Worm (Caenorhabditis elegans): ENCODE data around the gene C13B9.2.

C13B9.2 gene

ce11 chrIII:6608101-6608672 lies 11.9 kb upstream of the C13B9.2 start, which contains the start of the genes mdh-2 and F20H11.4 (continued):
- no peak for TF ChIP-seq athp-1 (tag; optimal IDR thresholded peaks at IDR 0.05)
- no peak for TF ChIP-seq sptf-2 (GFP tag; optimal IDR thresholded peaks at IDR 0.05)
- peak; percentile 44; the same call in 1 of the 2 replicates for TF ChIP-seq ceh-91 (GFP tag; IDR thresholded peaks at IDR 0.05)
- no peak for TF ChIP-seq F39B2.1 (GFP tag; IDR thresholded peaks at IDR 0.05)
- no peak for TF ChIP-seq Y56A3A.18 (GFP tag; IDR thresholded peaks at IDR 0.05)
- TF ChIP-seq let-526 (GFP tag; IDR thresholded peaks at IDR 0.05) = no peak
- peak; percentile 98 for TF ChIP-seq lin-54 (GFP tag; optimal IDR thresholded peaks at IDR 0.05)
- TF ChIP-seq T07F8.4 (tag; optimal IDR thresholded peaks at IDR 0.05) = no peak
- peak; percentile 16 for TF ChIP-seq xnd-1 (tag; optimal IDR thresholded peaks at IDR 0.05)
- TF ChIP-seq attf-3 (GFP tag; conservative IDR thresholded peaks at IDR 0.05) = no peak
- no peak for TF ChIP-seq C06A6.2 (GFP tag; conservative IDR thresholded peaks at IDR 0.05)
- no peak for TF ChIP-seq aptf-3 (GFP tag; IDR thresholded peaks at IDR 0.05)
- TF ChIP-seq hsf-1 (GFP tag; IDR thresholded peaks at IDR 0.05) = no peak
- no peak for TF ChIP-seq ekl-4 (GFP tag; IDR thresholded peaks at IDR 0.05)
- TF ChIP-seq repo-1 (tag; optimal IDR thresholded peaks at IDR 0.05) = no peak
- TF ChIP-seq nhr-90 (tag; optimal IDR thresholded peaks at IDR 0.05) = no peak
- TF ChIP-seq rec-8 (tag; optimal IDR thresholded peaks at IDR 0.05) = no peak
- peak; percentile 92 for TF ChIP-seq F33H1.4 (GFP tag; IDR thresholded peaks at IDR 0.05)
- no peak for TF ChIP-seq B0336.3 (GFP tag; IDR thresholded peaks at IDR 0.05)
- peak; percentile 54 for TF ChIP-seq tbp1 (GFP tag; optimal IDR thresholded peaks at IDR 0.05)
- no peak for TF ChIP-seq snpc-1.1 (tag; optimal IDR thresholded peaks at IDR 0.05; ENCODE audit: insufficient read depth)
- TF ChIP-seq die-1 (tag; optimal IDR thresholded peaks at IDR 0.05) = no peak
- no peak for TF ChIP-seq K12H6.12 (tag; optimal IDR thresholded peaks at IDR 0.05)
- TF ChIP-seq ztf-25 (GFP tag; IDR thresholded peaks at IDR 0.05) = no peak
- TF ChIP-seq rpc-1 (optimal IDR thresholded peaks at IDR 0.05) = no peak
- no peak for TF ChIP-seq rpc-1 (tag; optimal IDR thresholded peaks at IDR 0.05)
- no peak for TF ChIP-seq ztf-26 (tag; optimal IDR thresholded peaks at IDR 0.05)
- TF ChIP-seq mes-4 (tag; optimal IDR thresholded peaks at IDR 0.05) = no peak
- no peak for TF ChIP-seq gei-17 (GFP tag; optimal IDR thresholded peaks at IDR 0.05)
- no peak for TF ChIP-seq unc-62 (GFP tag; optimal IDR thresholded peaks at IDR 0.05)
- no peak for TF ChIP-seq ceh-58 (GFP tag; IDR thresholded peaks at IDR 0.05)
- TF ChIP-seq T26A5.8 (tag; optimal IDR thresholded peaks at IDR 0.05) = no peak
- TF ChIP-seq cebp-2 (GFP tag; IDR thresholded peaks at IDR 0.05) = no peak
- TF ChIP-seq K11D2.4 (GFP tag; IDR thresholded peaks at IDR 0.05) = no peak
- TF ChIP-seq hlh-26 (GFP tag; conservative IDR thresholded peaks at IDR 0.05) = no peak
- TF ChIP-seq nhr-179 (tag; optimal IDR thresholded peaks at IDR 0.05) = no peak
- TF ChIP-seq lag-1 (GFP tag; IDR thresholded peaks at IDR 0.05) = no peak
- TF ChIP-seq hrde-1 (tag; optimal IDR thresholded peaks at IDR 0.05; ENCODE audit: borderline replicate concordance) = no peak
- TF ChIP-seq sea-2 (GFP tag; IDR thresholded peaks at IDR 0.05) = no peak
- TF ChIP-seq hmg-20 (GFP tag; IDR thresholded peaks at IDR 0.05) = no peak
- TF ChIP-seq him-1 (tag; optimal IDR thresholded peaks at IDR 0.05) = no peak
- TF ChIP-seq F57A8.1 (GFP tag; optimal IDR thresholded peaks at IDR 0.05) = no peak
- no peak for TF ChIP-seq ceh-100 (GFP tag; IDR thresholded peaks at IDR 0.05)
- TF ChIP-seq dox-1 (GFP tag; IDR thresholded peaks at IDR 0.05) = no peak; the same call in 1 of the 2 replicates
- TF ChIP-seq snpc-1.3 (tag; optimal IDR thresholded peaks at IDR 0.05; ENCODE audit: insufficient read depth) = peak; percentile 53
- TF ChIP-seq lin-26 (GFP tag; IDR thresholded peaks at IDR 0.05) = no peak
- no peak for TF ChIP-seq B0261.1 (tag; optimal IDR thresholded peaks at IDR 0.05)
- TF ChIP-seq F57C9.4 (tag; optimal IDR thresholded peaks at IDR 0.05) = no peak
- peak; percentile 76 for TF ChIP-seq madf-6 (GFP tag; IDR thresholded peaks at IDR 0.05)
- no peak for TF ChIP-seq egrh-3 (GFP tag; IDR thresholded peaks at IDR 0.05)
